Worm (Caenorhabditis elegans) whole organism, young adult: ENCODE results near the gene T20D3.6.

Experiments
- F22D6.2 ChIP-seq: sonication (generic microtip); optimal IDR thresholded peaks from 2 replicates; lab custom pipeline; 2016; ENCODE audit warnings: mild to moderate bottlenecking, missing genetic modification characterization, missing compliant biosample characterization
- T07F8.4 ChIP-seq: sonication (generic microtip); optimal IDR thresholded peaks from 2 replicates; lab custom pipeline; 2016; ENCODE audit warnings: mild to moderate bottlenecking, missing genetic modification characterization, moderate library complexity, missing compliant biosample characterization
- efl-1 ChIP-seq: fragments of 150-350 bp; optimal IDR thresholded peaks from 2 replicates; lab custom pipeline; 2014; ENCODE audit warnings: missing biosample characterization, missing genetic modification reagents, missing genetic modification characterization
- snpc-4 ChIP-seq, 5 experiments: fragments of 150-350 bp in 1 of 5; sonication (generic microtip) in 4 of 5; optimal IDR thresholded peaks; 2 replicates each; lab custom pipeline; 2014 to 2018; ENCODE audit warnings: missing genetic modification characterization in 5 of 5, missing biosample characterization in 3 of 5, antibody characterized with exemption in 2 of 5, mild to moderate bottlenecking in 2 of 5, missing compliant biosample characterization in 2 of 5, missing genotype in 2 of 5, moderate library complexity in 2 of 5, missing genetic modification reagents in 1 of 5
- unc-62 ChIP-seq: fragments of 150-350 bp; optimal IDR thresholded peaks from 2 replicates; lab custom pipeline; 2014; ENCODE audit warnings: missing biosample characterization, missing genetic modification reagents, missing genetic modification characterization

ce11 chrIV:9339205-9339604 lies at the start of gene T20D3.6:
- TF ChIP-seq efl-1, result no peak
- no peak for TF ChIP-seq T07F8.4 (tag; lab: Kevin White, UChicago)
- TF ChIP-seq F22D6.2 (tag; lab: Kevin White, UChicago), result no peak
- TF ChIP-seq snpc-4 (GFP tag; optimal IDR thresholded peaks at IDR 0.05; lab: Kevin White, UChicago), result no peak
- no peak for TF ChIP-seq snpc-4 (tag; optimal IDR thresholded peaks at IDR 0.05; lab: Kevin White, UChicago)
- no peak for TF ChIP-seq unc-62 (GFP tag; lab: Kevin White, UChicago)
